Worm (Caenorhabditis elegans): ENCODE results near the gene metr-1.
A peak's percentile ranks its signal among the peaks of the same experiment; 100 is the strongest.
"Not testable (repeated sequence)": the region's sequence is repeated elsewhere in the genome, so short reads cannot be mapped to it uniquely, and the experiment has no call there.

The metr-1 gene

DNA sequence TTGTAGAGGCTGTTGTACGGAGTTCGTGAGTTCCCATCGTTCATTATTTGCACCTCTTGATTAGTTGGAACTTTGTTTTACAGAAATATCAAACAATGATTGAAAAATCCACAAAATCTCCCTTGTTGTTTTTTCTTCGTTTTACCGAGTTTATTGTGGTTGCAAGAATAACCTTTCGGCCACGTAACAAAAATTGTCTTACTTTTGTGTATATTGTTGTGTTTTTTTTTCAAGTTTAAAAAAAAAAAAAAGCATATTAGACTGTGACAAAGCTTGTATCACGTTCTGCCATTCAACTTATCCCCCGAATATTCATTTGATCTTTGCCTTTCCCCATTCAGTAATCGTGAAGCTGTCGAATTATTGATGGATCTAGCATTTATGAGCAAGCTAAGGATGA, 9.2 kb upstream of the metr-1 start, which contains the start of gene F44F4.10:
Gene F44F4.10, minus strand, starts transcription at position 101 of the 400 bp plus-strand sequence.
- TF ChIP-seq peb-1 (tag; optimal IDR thresholded peaks at IDR 0.05) (no peak), mbf-1 (tag; optimal IDR thresholded peaks at IDR 0.05) (no peak), elt-1 (tag; optimal IDR thresholded peaks at IDR 0.05) (no peak), sma-9 (GFP tag; optimal IDR thresholded peaks at IDR 0.05) (no peak), sma-9 (tag; optimal IDR thresholded peaks at IDR 0.05) (no peak), nhr-6 (tag; optimal IDR thresholded peaks at IDR 0.05) (no peak), nhr-129 (tag; optimal IDR thresholded peaks at IDR 0.05) (no peak), mdl-1 (tag; optimal IDR thresholded peaks at IDR 0.05) (no peak), ceh-16 (tag; optimal IDR thresholded peaks at IDR 0.05) (no peak), dmd-4 (tag; optimal IDR thresholded peaks at IDR 0.05) (no peak), sma-3 (GFP tag; optimal IDR thresholded peaks at IDR 0.05) (no peak), unc-55 (GFP tag; optimal IDR thresholded peaks at IDR 0.05) (no peak), egl-27 (tag; optimal IDR thresholded peaks at IDR 0.05) (no peak), nhr-21 (tag; optimal IDR thresholded peaks at IDR 0.05) (no peak), elt-3 (tag; optimal IDR thresholded peaks at IDR 0.05) (no peak), ZK546.5 (tag; optimal IDR thresholded peaks at IDR 0.05) (no peak), nhr-11 (tag; optimal IDR thresholded peaks at IDR 0.05) (no peak), sem-4 (tag; optimal IDR thresholded peaks at IDR 0.05) (no peak), R02D3.7 (tag; optimal IDR thresholded peaks at IDR 0.05) (no peak), ama-1 (optimal IDR thresholded peaks at IDR 0.05) (no peak), nhr-23 (tag; optimal IDR thresholded peaks at IDR 0.05) (no peak)

DNA sequence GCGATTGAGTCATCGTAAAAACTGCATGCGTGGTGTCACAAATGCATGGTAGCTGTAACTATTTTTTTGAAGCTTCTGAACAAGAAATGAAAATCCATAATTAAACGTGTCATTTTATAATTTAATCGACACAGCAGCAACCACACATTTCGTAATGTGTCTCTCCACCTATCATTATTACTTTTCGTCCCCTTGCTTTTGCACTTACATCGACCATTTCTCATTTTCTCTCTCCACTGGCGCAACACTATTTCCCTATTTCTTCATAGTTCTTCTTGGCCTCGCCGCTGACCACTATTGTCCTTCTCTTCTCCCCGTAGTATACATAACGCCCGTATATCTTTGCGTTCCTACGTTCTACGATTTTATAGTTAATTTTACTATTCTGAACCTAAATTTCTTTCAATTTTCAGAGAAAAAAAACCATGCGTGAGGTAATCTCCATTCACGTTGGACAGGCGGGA, 8.0 kb upstream of the metr-1 start, which contains the start of gene tba-4:
Gene tba-4, plus strand, starts transcription at position 414 of the 464 bp plus-strand sequence.
- no peak for TF ChIP-seq ztf-11 (tag; optimal IDR thresholded peaks at IDR 0.05)
- TF ChIP-seq sma-9 (GFP tag; optimal IDR thresholded peaks at IDR 0.05), result no peak
- no peak for TF ChIP-seq sma-9 (tag; optimal IDR thresholded peaks at IDR 0.05)
- TF ChIP-seq lin-39 (tag; optimal IDR thresholded peaks at IDR 0.05), result no peak
- peak; percentile 60 for TF ChIP-seq fos-1 (tag; optimal IDR thresholded peaks at IDR 0.05)
- no peak for TF ChIP-seq alr-1 (tag; optimal IDR thresholded peaks at IDR 0.05)

DNA sequence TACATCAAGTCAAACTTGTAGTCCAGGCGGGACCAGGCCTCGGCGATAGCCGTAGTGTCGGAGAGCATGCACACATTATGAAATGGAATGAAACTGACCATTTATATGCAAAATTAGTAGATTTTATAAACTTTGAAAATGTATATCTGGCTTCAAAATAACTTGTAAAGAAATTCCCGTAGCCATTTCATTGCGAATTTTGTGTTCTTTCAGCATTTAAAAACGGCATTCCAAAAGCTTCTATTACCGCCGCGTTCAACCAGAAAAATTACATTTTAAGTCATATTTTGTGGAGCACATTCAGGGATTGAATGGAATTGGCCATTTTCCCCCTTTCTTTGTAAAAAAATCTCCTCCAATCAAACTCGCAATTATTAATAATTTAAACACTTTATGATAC, 3.5 kb upstream of the metr-1 start, which contains the start of gene Y19D2B.1:
Gene Y19D2B.1, minus strand, starts transcription at position 101 of the 400 bp plus-strand sequence.
- TF ChIP-seq blmp-1 (tag; optimal IDR thresholded peaks at IDR 0.05; ENCODE audit: insufficient read depth); nhr-237 (tag; optimal IDR thresholded peaks at IDR 0.05); C34F6.9 (tag; optimal IDR thresholded peaks at IDR 0.05): not testable (repeated sequence)

DNA sequence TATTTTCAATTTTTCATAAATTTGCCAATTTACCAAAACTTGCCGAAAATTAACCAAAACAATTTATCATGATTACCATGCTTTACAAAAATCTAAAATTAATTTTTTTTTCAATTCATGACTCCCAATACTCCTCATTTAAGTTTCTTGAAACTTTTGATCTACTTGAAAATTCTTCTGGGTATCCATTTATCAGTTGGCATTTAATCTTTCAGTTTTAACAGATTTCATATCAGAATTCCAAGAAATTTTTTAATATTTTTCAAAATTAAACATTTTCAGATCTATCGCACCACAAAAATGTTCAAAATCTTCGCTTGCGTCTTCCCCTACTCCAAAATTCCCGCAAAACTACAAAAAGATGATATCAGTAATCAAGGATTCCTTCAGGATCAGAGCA, 2.4 kb upstream of the metr-1 start, which contains the start of gene Y19D2B.2:
Gene Y19D2B.2, plus strand, starts transcription at position 301 of the 400 bp plus-strand sequence.
- no peak for TF ChIP-seq ama-1 (optimal IDR thresholded peaks at IDR 0.05)
- no peak for TF ChIP-seq nhr-77 (tag; optimal IDR thresholded peaks at IDR 0.05)
- TF ChIP-seq alr-1 (tag; optimal IDR thresholded peaks at IDR 0.05), result no peak
- TF ChIP-seq C34F6.9 (tag; optimal IDR thresholded peaks at IDR 0.05), result no peak
- TF ChIP-seq nhr-12 (tag; optimal IDR thresholded peaks at IDR 0.05), result no peak
- no peak for TF ChIP-seq F13H6.1 (tag; optimal IDR thresholded peaks at IDR 0.05)
- no peak for TF ChIP-seq sem-4 (tag; optimal IDR thresholded peaks at IDR 0.05)
- no peak for TF ChIP-seq unc-39 (tag; optimal IDR thresholded peaks at IDR 0.05)
- TF ChIP-seq ztf-1 (GFP tag; conservative IDR thresholded peaks at IDR 0.05), result no peak
- no peak for TF ChIP-seq elt-1 (tag; optimal IDR thresholded peaks at IDR 0.05)
- no peak for TF ChIP-seq nhr-11 (tag; optimal IDR thresholded peaks at IDR 0.05)
- no peak for TF ChIP-seq R02D3.7 (tag; optimal IDR thresholded peaks at IDR 0.05)
- TF ChIP-seq mbf-1 (tag; optimal IDR thresholded peaks at IDR 0.05), result no peak
- TF ChIP-seq mab-5 (tag; optimal IDR thresholded peaks at IDR 0.05), result no peak
- TF ChIP-seq sma-3 (GFP tag; optimal IDR thresholded peaks at IDR 0.05), result no peak
- no peak for TF ChIP-seq nhr-21 (tag; optimal IDR thresholded peaks at IDR 0.05)
- no peak for TF ChIP-seq unc-55 (GFP tag; optimal IDR thresholded peaks at IDR 0.05)
- TF ChIP-seq gmeb-1 (tag; optimal IDR thresholded peaks at IDR 0.05), result no peak
- no peak for TF ChIP-seq egl-27 (tag; optimal IDR thresholded peaks at IDR 0.05)

DNA sequence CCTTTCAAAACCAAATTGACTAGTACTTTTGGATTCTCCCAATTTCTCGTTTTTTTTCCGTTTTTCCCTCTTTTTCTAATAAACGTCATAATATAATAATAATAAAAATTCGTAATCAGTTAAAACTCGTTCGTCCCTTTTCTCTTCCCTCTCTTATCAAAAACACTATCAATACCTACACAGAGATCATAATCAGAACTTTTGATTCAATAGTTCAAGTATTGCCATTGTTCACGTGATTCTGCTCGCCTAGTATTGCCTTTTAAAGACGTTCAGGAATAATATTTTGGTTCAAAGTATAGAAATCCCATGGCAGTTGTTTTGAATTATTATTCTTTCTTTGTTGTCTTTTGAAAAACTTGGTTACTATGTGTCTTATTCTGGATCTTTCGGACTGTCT, 1.7 kb upstream of the metr-1 start:
- TF ChIP-seq sma-3 (GFP tag; optimal IDR thresholded peaks at IDR 0.05), result peak; percentile 59
- no peak for TF ChIP-seq ceh-16 (tag; optimal IDR thresholded peaks at IDR 0.05)
- no peak for TF ChIP-seq mbf-1 (tag; optimal IDR thresholded peaks at IDR 0.05)
- no peak for TF ChIP-seq nhr-12 (tag; optimal IDR thresholded peaks at IDR 0.05)
- TF ChIP-seq ceh-82 (tag; optimal IDR thresholded peaks at IDR 0.05), result no peak
- peak; percentile 38 for TF ChIP-seq gmeb-1 (tag; optimal IDR thresholded peaks at IDR 0.05)
- no peak for TF ChIP-seq nhr-10 (tag; optimal IDR thresholded peaks at IDR 0.05)
- no peak for TF ChIP-seq R02D3.7 (tag; optimal IDR thresholded peaks at IDR 0.05)
- peak; percentile 96 for TF ChIP-seq fos-1 (tag; optimal IDR thresholded peaks at IDR 0.05)
- TF ChIP-seq crh-2 (tag; optimal IDR thresholded peaks at IDR 0.05), result peak; percentile 63
- TF ChIP-seq aly-2 (tag; optimal IDR thresholded peaks at IDR 0.05), result no peak
- peak; percentile 17 for TF ChIP-seq nhr-21 (tag; optimal IDR thresholded peaks at IDR 0.05)
- TF ChIP-seq mdl-1 (tag; optimal IDR thresholded peaks at IDR 0.05), result no peak
- TF ChIP-seq snpc-4 (tag; optimal IDR thresholded peaks at IDR 0.05), result no peak
- TF ChIP-seq nhr-23 (tag; optimal IDR thresholded peaks at IDR 0.05), result no peak
- TF ChIP-seq sem-4 (tag; optimal IDR thresholded peaks at IDR 0.05), result no peak
- TF ChIP-seq nhr-77 (tag; optimal IDR thresholded peaks at IDR 0.05), result no peak
- TF ChIP-seq alr-1 (tag; optimal IDR thresholded peaks at IDR 0.05), result no peak
- TF ChIP-seq lsy-2 (tag; optimal IDR thresholded peaks at IDR 0.05), result peak in 1 of 2 experiments; percentile 36
- no peak for TF ChIP-seq dmd-4 (tag; optimal IDR thresholded peaks at IDR 0.05)
- peak; percentile 82 for TF ChIP-seq sma-9 (GFP tag; optimal IDR thresholded peaks at IDR 0.05)
- no peak for TF ChIP-seq sma-9 (tag; optimal IDR thresholded peaks at IDR 0.05)
- no peak for TF ChIP-seq nhr-129 (tag; optimal IDR thresholded peaks at IDR 0.05)
- no peak for TF ChIP-seq ZK546.5 (tag; optimal IDR thresholded peaks at IDR 0.05)
- TF ChIP-seq blmp-1 (tag; optimal IDR thresholded peaks at IDR 0.05; ENCODE audit: insufficient read depth), result no peak
- no peak for TF ChIP-seq ztf-4 (tag; optimal IDR thresholded peaks at IDR 0.05)

All from whole organism, L2 larva.